Worm (Caenorhabditis elegans): ENCODE data around the gene F56D6.12.
"Not testable (repeated sequence)": the region's sequence is repeated elsewhere in the genome, so short reads cannot be mapped to it uniquely, and the experiment has no call there.

F56D6.12 gene

DNA sequence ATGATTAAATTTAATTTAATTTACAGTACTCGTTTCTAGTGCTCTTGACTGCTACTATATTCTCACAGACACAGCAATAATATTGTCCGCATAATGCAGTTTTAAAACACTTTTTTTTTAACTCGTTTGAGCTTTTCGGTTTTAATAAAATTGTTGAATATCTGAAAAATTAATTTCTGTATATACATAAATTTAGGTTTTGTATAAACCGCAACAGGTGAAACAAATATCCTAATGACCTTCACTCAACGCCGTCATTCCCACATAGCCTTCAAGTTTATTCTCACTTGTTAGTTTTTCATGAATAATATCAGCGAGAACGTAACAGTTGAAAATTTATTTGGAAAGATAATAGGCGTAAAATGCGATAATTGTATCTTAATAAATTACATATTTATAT is 11.6 kb downstream of the F56D6.12 start, which contains the start of gene srz-19:
Gene srz-19 (plus strand): TSS at position 301 of the 400 bp plus-strand sequence.
- TF ChIP-seq lin-39 (tag; optimal IDR thresholded peaks at IDR 0.05) (no peak), crh-2 (tag; optimal IDR thresholded peaks at IDR 0.05) (no peak), blmp-1 (tag; optimal IDR thresholded peaks at IDR 0.05; ENCODE audit: insufficient read depth) (no peak), nhr-25 (tag; optimal IDR thresholded peaks at IDR 0.05) (no peak), egl-27 (tag; optimal IDR thresholded peaks at IDR 0.05) (no peak), mdl-1 (tag; optimal IDR thresholded peaks at IDR 0.05) (no peak), nhr-6 (tag; optimal IDR thresholded peaks at IDR 0.05) (no peak), unc-39 (tag; optimal IDR thresholded peaks at IDR 0.05) (no peak), alr-1 (tag; optimal IDR thresholded peaks at IDR 0.05) (no peak), mbf-1 (tag; optimal IDR thresholded peaks at IDR 0.05) (no peak), dmd-4 (tag; optimal IDR thresholded peaks at IDR 0.05) (no peak), nhr-12 (tag; optimal IDR thresholded peaks at IDR 0.05) (no peak), sem-4 (tag; optimal IDR thresholded peaks at IDR 0.05) (no peak), sma-9 (GFP tag; optimal IDR thresholded peaks at IDR 0.05) (no peak), sma-9 (tag; optimal IDR thresholded peaks at IDR 0.05) (no peak), ZK546.5 (tag; optimal IDR thresholded peaks at IDR 0.05) (no peak), nhr-77 (tag; optimal IDR thresholded peaks at IDR 0.05) (no peak), Y55F3AM.14 (GFP tag; optimal IDR thresholded peaks at IDR 0.05) (no peak), ztf-4 (tag; optimal IDR thresholded peaks at IDR 0.05) (no peak)

- peak; percentile 79 for TF ChIP-seq fos-1 (tag; optimal IDR thresholded peaks at IDR 0.05)
- no peak for TF ChIP-seq elt-3 (tag; optimal IDR thresholded peaks at IDR 0.05)
- TF ChIP-seq dmd-4 (tag; optimal IDR thresholded peaks at IDR 0.05): no peak
- TF ChIP-seq sma-9 (GFP tag; optimal IDR thresholded peaks at IDR 0.05): peak; percentile 40
- TF ChIP-seq sma-9 (tag; optimal IDR thresholded peaks at IDR 0.05): no peak
- TF ChIP-seq nhr-21 (tag; optimal IDR thresholded peaks at IDR 0.05): no peak
- TF ChIP-seq ZK546.5 (tag; optimal IDR thresholded peaks at IDR 0.05): no peak
- no peak for TF ChIP-seq lin-13 (GFP tag; optimal IDR thresholded peaks at IDR 0.05)
Measured at ce11 chrIV:3921898-3922297, 14.0 kb downstream of the F56D6.12 start, which contains the start of gene clec-67. clec-67 (plus strand) TSS chrIV:3922165.

- no peak for TF ChIP-seq ztf-4 (tag; optimal IDR thresholded peaks at IDR 0.05)
Measured at ce11 chrIV:3926117-3926516, 18.2 kb downstream of the F56D6.12 start, which contains the start of gene clec-68. clec-68 (plus strand) TSS chrIV:3926417.

- not testable (repeated sequence) for TF ChIP-seq ceh-16 (tag; optimal IDR thresholded peaks at IDR 0.05); mab-5 (tag; optimal IDR thresholded peaks at IDR 0.05); ama-1 (optimal IDR thresholded peaks at IDR 0.05)
Measured at ce11 chrIV:3932408-3932807, 24.5 kb downstream of the F56D6.12 start, which contains the start of gene clec-70. clec-70 (plus strand) TSS chrIV:3932708.

DNA sequence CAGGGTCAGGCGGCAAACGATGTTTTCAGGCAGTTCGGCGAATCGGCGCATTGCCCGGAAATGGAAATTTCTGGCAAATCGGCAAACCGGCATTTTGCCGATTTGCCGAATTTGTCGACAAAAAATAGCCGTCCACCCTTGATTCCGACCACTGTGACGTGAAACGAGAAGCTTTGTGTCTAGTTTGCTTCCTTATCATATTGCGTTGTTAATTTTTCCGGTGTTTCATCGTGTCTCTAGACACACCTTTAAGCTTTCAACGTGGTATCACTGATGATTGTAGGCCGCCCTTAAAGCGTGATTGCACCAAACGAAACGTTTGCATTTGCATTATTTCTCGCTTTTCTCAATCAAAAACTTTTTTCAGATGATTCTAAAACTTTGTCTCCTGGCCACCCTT is 29.2 kb downstream of the F56D6.12 start, which contains the start of gene clec-71:
Gene clec-71 (plus strand): TSS at position 362 of the 400 bp plus-strand sequence.
- no peak for TF ChIP-seq peb-1 (tag; optimal IDR thresholded peaks at IDR 0.05)
- no peak for TF ChIP-seq nhr-237 (tag; optimal IDR thresholded peaks at IDR 0.05)
- no peak for TF ChIP-seq gmeb-1 (tag; optimal IDR thresholded peaks at IDR 0.05)

ce11 chrIV:3941658-3942328 is 33.9 kb downstream of the F56D6.12 start, which contains the start of gene clec-174:
clec-174 (minus strand) TSS chrIV:3941708.
- TF ChIP-seq mdl-1 (tag; optimal IDR thresholded peaks at IDR 0.05): no peak
- TF ChIP-seq nhr-25 (tag; optimal IDR thresholded peaks at IDR 0.05): no peak
- TF ChIP-seq nhr-77 (tag; optimal IDR thresholded peaks at IDR 0.05): no peak
- TF ChIP-seq nhr-10 (tag; optimal IDR thresholded peaks at IDR 0.05): no peak
- no peak for TF ChIP-seq ceh-82 (tag; optimal IDR thresholded peaks at IDR 0.05)
- no peak for TF ChIP-seq elt-3 (tag; optimal IDR thresholded peaks at IDR 0.05)
- TF ChIP-seq skn-1 (tag; optimal IDR thresholded peaks at IDR 0.05): no peak
- TF ChIP-seq unc-39 (tag; optimal IDR thresholded peaks at IDR 0.05): no peak
- TF ChIP-seq ztf-11 (tag; optimal IDR thresholded peaks at IDR 0.05): no peak
- no peak for TF ChIP-seq nhr-21 (tag; optimal IDR thresholded peaks at IDR 0.05)
- no peak for TF ChIP-seq lsy-2 (tag; optimal IDR thresholded peaks at IDR 0.05)
- TF ChIP-seq F13H6.1 (tag; optimal IDR thresholded peaks at IDR 0.05): no peak
- no peak for TF ChIP-seq ztf-1 (GFP tag; conservative IDR thresholded peaks at IDR 0.05)
- no peak for TF ChIP-seq nhr-6 (tag; optimal IDR thresholded peaks at IDR 0.05)
- no peak for TF ChIP-seq crh-2 (tag; optimal IDR thresholded peaks at IDR 0.05)
- TF ChIP-seq gmeb-1 (tag; optimal IDR thresholded peaks at IDR 0.05): no peak
- TF ChIP-seq alr-1 (tag; optimal IDR thresholded peaks at IDR 0.05): no peak
